Fruit fly (Drosophila melanogaster) S2 (cell line): Measurements from ENCODE around the gene Dbp73D.

Source experiments
- CG8478 ChIP-seq: fragments of >200 bp; optimal IDR thresholded peaks from 2 replicates; lab custom pipeline; 2018
- CTCF ChIP-seq, 2 experiments: fragments of >200 bp; optimal IDR thresholded peaks; 2 replicates each; lab custom pipeline; 2018

- TF ChIP-seq CG8478 (lab: Kevin White, UChicago): no peak
- TF ChIP-seq CTCF (optimal IDR thresholded peaks at IDR 0.05; lab: Kevin White, UChicago): no peak
Observed at dm6 chr3L:16741660-16742059, 11.0 kb upstream of the Dbp73D start.
